Worm (Caenorhabditis elegans) whole organism, L1 larva: Measurements from ENCODE around the gene C08A9.3.

Source experiments
- ama-1 ChIP-seq: fragments of 150-350 bp; optimal IDR thresholded peaks from 2 replicates; lab custom pipeline; 2014
- blmp-1 ChIP-seq: fragments of 150-350 bp; optimal IDR thresholded peaks from 2 replicates; lab custom pipeline; 2014; ENCODE audit warnings: missing biosample characterization, missing genetic modification characterization
- ceh-63 ChIP-seq: fragments of 200-800 bp; sonication (Bioruptor generic); optimal IDR thresholded peaks from 2 replicates; lab custom pipeline; 2018; ENCODE audit warnings: mild to moderate bottlenecking, missing genetic modification characterization, missing compliant biosample characterization
- ceh-88 ChIP-seq: fragments of 200-800 bp; sonication (Bioruptor generic); IDR thresholded peaks from 2 replicates; pipeline ENCODE4 v1.3.6; 2022; ENCODE audit warnings: missing genetic modification characterization, missing compliant biosample characterization
- ceh-90 ChIP-seq: sonication (generic microtip); optimal IDR thresholded peaks from 2 replicates; lab custom pipeline; 2016; ENCODE audit warnings: missing genetic modification characterization, missing compliant biosample characterization
- dsc-1 ChIP-seq: sonication (generic microtip); optimal IDR thresholded peaks from 2 replicates; lab custom pipeline; 2016; ENCODE audit warnings: mild to moderate bottlenecking, missing genetic modification characterization, missing compliant biosample characterization
- efl-1 ChIP-seq, 4 experiments: fragments of 150-350 bp; optimal IDR thresholded peaks in 3 of 4; peaks in 1 of 4; 1 replicate in 1 of 4; 2 replicates in 3 of 4; lab custom pipeline; 2014; ENCODE audit warnings: missing biosample characterization in 2 of 4, missing genetic modification characterization in 2 of 4, missing genetic modification reagents in 2 of 4
- egl-13 ChIP-seq: sonication (generic microtip); optimal IDR thresholded peaks from 2 replicates; lab custom pipeline; 2016; ENCODE audit warnings: missing genotype, missing genetic modification reagents, missing genetic modification characterization, missing compliant biosample characterization
- elt-3 ChIP-seq, 6 experiments: fragments of 150-350 bp in 1 of 6; sonication (generic microtip); optimal IDR thresholded peaks; 2 replicates each; lab custom pipeline; 2017 to 2018; ENCODE audit warnings: missing biosample characterization in 6 of 6, missing genetic modification characterization in 6 of 6, inconsistent platforms in 1 of 6
- fkh-8 ChIP-seq: sonication (generic microtip); optimal IDR thresholded peaks from 2 replicates; lab custom pipeline; 2016; ENCODE audit warnings: mild to moderate bottlenecking, missing genetic modification characterization, missing compliant biosample characterization
- fos-1 ChIP-seq: fragments of 150-350 bp; optimal IDR thresholded peaks from 2 replicates; lab custom pipeline; 2014; ENCODE audit warnings: missing biosample characterization, missing genetic modification characterization
- irx-1 ChIP-seq: sonication (generic microtip); optimal IDR thresholded peaks from 2 replicates; lab custom pipeline; 2016; ENCODE audit warnings: missing genetic modification characterization, missing compliant biosample characterization
- isw-1 ChIP-seq: fragments of 200-800 bp; sonication (Bioruptor generic); IDR thresholded peaks from 2 replicates; pipeline ENCODE4 v1.3.6; 2022; ENCODE audit warnings: missing genetic modification characterization, missing compliant biosample characterization
- jun-1 ChIP-seq: fragments of 150-350 bp; optimal IDR thresholded peaks from 2 replicates; lab custom pipeline; 2014; ENCODE audit warnings: missing biosample characterization, missing genetic modification reagents, missing genetic modification characterization
- lin-14 ChIP-seq: fragments of 200-800 bp; sonication (Bioruptor generic); optimal IDR thresholded peaks from 2 replicates; lab custom pipeline; 2018; ENCODE audit warnings: mild to moderate bottlenecking, missing genetic modification characterization, moderate library complexity, missing compliant biosample characterization
- lin-35 ChIP-seq, 2 experiments: fragments of 150-350 bp; optimal IDR thresholded peaks; 2 replicates each; lab custom pipeline; 2014; ENCODE audit warnings: missing biosample characterization in 2 of 2, missing genetic modification characterization in 2 of 2, missing genetic modification reagents in 2 of 2
- lir-3 ChIP-seq: sonication (generic microtip); optimal IDR thresholded peaks from 2 replicates; lab custom pipeline; 2016; ENCODE audit warnings: mild to moderate bottlenecking, missing genetic modification characterization, moderate library complexity, missing compliant biosample characterization; ENCODE audit not compliant: poor library complexity
- lsy-2 ChIP-seq, 2 experiments: fragments of 150-350 bp; optimal IDR thresholded peaks; 2 replicates each; lab custom pipeline; 2014; ENCODE audit warnings: missing biosample characterization in 2 of 2, missing genetic modification characterization in 2 of 2
- mab-9 ChIP-seq: fragments of 200-800 bp; sonication (Bioruptor generic); IDR thresholded peaks from 2 replicates; pipeline ENCODE4 v1.3.6; 2022; ENCODE audit warnings: missing genetic modification reagents, missing genetic modification characterization, missing compliant biosample characterization
- mdl-1 ChIP-seq, 2 experiments: fragments of 150-350 bp; optimal IDR thresholded peaks; 2 replicates each; lab custom pipeline; 2014 to 2017; ENCODE audit warnings: missing biosample characterization in 2 of 2, missing genetic modification characterization in 2 of 2, inconsistent platforms in 1 of 2
- mef-2 ChIP-seq: fragments of 150-350 bp; optimal IDR thresholded peaks from 2 replicates; lab custom pipeline; 2014; ENCODE audit warnings: missing biosample characterization, missing genetic modification characterization
- mep-1 ChIP-seq: fragments of 150-350 bp; optimal IDR thresholded peaks from 2 replicates; lab custom pipeline; 2014; ENCODE audit warnings: missing biosample characterization, missing genetic modification characterization
- nhr-11 ChIP-seq: fragments of 150-350 bp; optimal IDR thresholded peaks from 2 replicates; lab custom pipeline; 2014; ENCODE audit warnings: missing biosample characterization, missing genetic modification characterization
- nhr-19 ChIP-seq: fragments of 200-800 bp; sonication (Bioruptor generic); conservative IDR thresholded peaks from 2 replicates; pipeline ENCODE4 v1.3.6; 2022; ENCODE audit warnings: missing genetic modification characterization, missing compliant biosample characterization
- nhr-20 ChIP-seq: sonication (generic microtip); optimal IDR thresholded peaks from 2 replicates; lab custom pipeline; 2016; ENCODE audit warnings: mild to moderate bottlenecking, missing genetic modification characterization, missing compliant biosample characterization
- nhr-237 ChIP-seq: fragments of 150-350 bp; optimal IDR thresholded peaks from 2 replicates; lab custom pipeline; 2014; ENCODE audit warnings: missing biosample characterization, missing genetic modification characterization
- nhr-28 ChIP-seq: fragments of 150-350 bp; optimal IDR thresholded peaks from 2 replicates; lab custom pipeline; 2014; ENCODE audit warnings: missing biosample characterization, missing genetic modification characterization
- nhr-71 ChIP-seq: sonication (generic microtip); optimal IDR thresholded peaks from 2 replicates; lab custom pipeline; 2016; ENCODE audit warnings: mild to moderate bottlenecking, missing genetic modification characterization, moderate library complexity, missing compliant biosample characterization
- nhr-76 ChIP-seq: sonication (generic microtip); optimal IDR thresholded peaks from 2 replicates; lab custom pipeline; 2017; ENCODE audit warnings: missing biosample characterization, missing genetic modification characterization
- nhr-84 ChIP-seq: sonication (generic microtip); optimal IDR thresholded peaks from 2 replicates; lab custom pipeline; 2017; ENCODE audit warnings: missing biosample characterization, missing genetic modification characterization
- nhr-85 ChIP-seq: sonication (generic microtip); peaks from one replicate; lab custom pipeline; 2016; ENCODE audit warnings: missing genetic modification characterization, inconsistent platforms, missing compliant biosample characterization
- pqm-1 ChIP-seq: sonication (generic microtip); optimal IDR thresholded peaks from 3 replicates; lab custom pipeline; 2017; ENCODE audit warnings: missing biosample characterization, missing genetic modification characterization
- rnt-1 ChIP-seq: sonication (generic microtip); optimal IDR thresholded peaks from 2 replicates; lab custom pipeline; 2016; ENCODE audit warnings: mild to moderate bottlenecking, missing genetic modification characterization, moderate library complexity, missing compliant biosample characterization
- snpc-4 ChIP-seq: fragments of 150-350 bp; optimal IDR thresholded peaks from 2 replicates; lab custom pipeline; 2014; ENCODE audit warnings: missing biosample characterization, missing genetic modification characterization
- snu-23 ChIP-seq: sonication (generic microtip); optimal IDR thresholded peaks from 2 replicates; lab custom pipeline; 2016; ENCODE audit warnings: missing genetic modification characterization, missing compliant biosample characterization
- sptf-1 ChIP-seq: fragments of 150-350 bp; optimal IDR thresholded peaks from 2 replicates; lab custom pipeline; 2014; ENCODE audit warnings: missing biosample characterization, missing genetic modification characterization
- swsn-7 ChIP-seq: sonication (generic microtip); optimal IDR thresholded peaks from 2 replicates; lab custom pipeline; 2016; ENCODE audit warnings: missing genetic modification characterization, missing compliant biosample characterization
- tbx-2 ChIP-seq: sonication (generic microtip); optimal IDR thresholded peaks from 2 replicates; lab custom pipeline; 2016; ENCODE audit warnings: missing genetic modification characterization, missing compliant biosample characterization
- unc-86 ChIP-seq: sonication (generic microtip); optimal IDR thresholded peaks from 2 replicates; lab custom pipeline; 2016; ENCODE audit warnings: missing genetic modification characterization, missing compliant biosample characterization
- zip-4 ChIP-seq: fragments of 200-800 bp; sonication (Bioruptor generic); optimal IDR thresholded peaks from 2 replicates; lab custom pipeline; 2018; ENCODE audit warnings: mild to moderate bottlenecking, missing genetic modification characterization, moderate library complexity, missing compliant biosample characterization
- ztf-4 ChIP-seq: fragments of 150-350 bp; optimal IDR thresholded peaks from 2 replicates; lab custom pipeline; 2014; ENCODE audit warnings: missing biosample characterization, missing genetic modification characterization

Gene C08A9.3

ce11 chrX:17045529-17045928, 47.6 kb downstream of the C08A9.3 start, which contains the start of gene C30G4.2:
Gene C30G4.2, minus strand, starts transcription at chrX:17045629.
- TF ChIP-seq nhr-19 (GFP tag; lab: Robert Waterston, UW) (no peak), nhr-84 (tag; lab: Kevin White, UChicago) (no peak), swsn-7 (tag; lab: Kevin White, UChicago) (no peak), nhr-28 (tag; lab: Kevin White, UChicago) (no peak), mef-2 (no peak), ama-1 (no peak), nhr-85 (tag; lab: Kevin White, UChicago) (no peak), sptf-1 (no peak), mab-9 (no peak), nhr-76 (no peak), ceh-88 (GFP tag; lab: Robert Waterston, UW) (no peak), isw-1 (GFP tag; lab: Robert Waterston, UW) (no peak), irx-1 (tag; lab: Kevin White, UChicago) (no peak), nhr-237 (tag; lab: Kevin White, UChicago) (no peak), lin-35 (GFP tag; optimal IDR thresholded peaks at IDR 0.05; lab: Kevin White, UChicago) (no peak), tbx-2 (tag; lab: Kevin White, UChicago) (no peak), ceh-90 (tag; lab: Kevin White, UChicago) (no peak), egl-13 (tag; lab: Kevin White, UChicago) (no peak), lsy-2 (tag; optimal IDR thresholded peaks at IDR 0.05; lab: Kevin White, UChicago) (no peak), pqm-1 (tag; lab: Kevin White, UChicago) (no peak)

ce11 chrX:17042946-17043345, 50.2 kb downstream of the C08A9.3 start, which contains the start of gene F35B3.7:
Gene F35B3.7, minus strand, starts transcription at chrX:17043078.
- TF ChIP-seq nhr-19 (GFP tag; lab: Robert Waterston, UW) (peak; percentile 18; the same call in 1 of the 2 replicates), lin-14 (GFP tag; lab: Kevin White, UChicago) (peak; percentile 86), nhr-20 (tag; lab: Kevin White, UChicago) (peak; percentile 49), ceh-90 (tag; lab: Kevin White, UChicago) (no peak), fkh-8 (tag; lab: Kevin White, UChicago) (no peak), dsc-1 (tag; lab: Kevin White, UChicago) (peak; percentile 74), ceh-63 (GFP tag; lab: Kevin White, UChicago) (no peak), fos-1 (tag; lab: Kevin White, UChicago) (no peak), snu-23 (peak; percentile 45), zip-4 (no peak), mdl-1 (tag; optimal IDR thresholded peaks at IDR 0.05; lab: Kevin White, UChicago) (peak in 1 of 2 experiments; percentile 65), nhr-71 (tag; lab: Kevin White, UChicago) (peak; percentile 79), rnt-1 (tag; lab: Kevin White, UChicago) (peak; percentile 47), mep-1 (tag; lab: Kevin White, UChicago) (peak; percentile 8), lsy-2 (tag; optimal IDR thresholded peaks at IDR 0.05; lab: Kevin White, UChicago) (peak in 1 of 2 experiments; percentile 46)

- TF ChIP-seq unc-86 (tag; lab: Kevin White, UChicago): no peak
- peak; percentile 5 for TF ChIP-seq rnt-1 (tag; lab: Kevin White, UChicago)
- TF ChIP-seq nhr-28 (tag; lab: Kevin White, UChicago): no peak
- TF ChIP-seq, all 84 proteins: peak for 1
Observed at ce11 chrX:17041571-17041970, 51.5 kb downstream of the C08A9.3 start.

- no peak for TF ChIP-seq lir-3 (tag; lab: Kevin White, UChicago)
- no peak for TF ChIP-seq snpc-4 (tag; lab: Kevin White, UChicago)
- no peak for TF ChIP-seq jun-1
- no peak for TF ChIP-seq ztf-4 (tag; lab: Kevin White, UChicago)
- peak; percentile 92 for TF ChIP-seq blmp-1 (tag; lab: Kevin White, UChicago)
- TF ChIP-seq ceh-90 (tag; lab: Kevin White, UChicago): no peak
- TF ChIP-seq nhr-85 (tag; lab: Kevin White, UChicago): no peak
- TF ChIP-seq dsc-1 (tag; lab: Kevin White, UChicago): no peak
- peak in 1 of 6 experiments; percentile 14 for TF ChIP-seq elt-3 (tag; optimal IDR thresholded peaks at IDR 0.05; lab: Kevin White, UChicago)
- no peak for TF ChIP-seq nhr-11
- TF ChIP-seq efl-1 (optimal IDR thresholded peaks at IDR 0.05; lab: Kevin White, UChicago): no peak
- no peak for TF ChIP-seq efl-1 (GFP tag; optimal IDR thresholded peaks at IDR 0.05 in 1 of 2; lab: Kevin White, UChicago)
- TF ChIP-seq mef-2: no peak
- peak; percentile 5 for TF ChIP-seq lin-14 (GFP tag; lab: Kevin White, UChicago)
Observed at ce11 chrX:17038616-17039015, 54.5 kb downstream of the C08A9.3 start.
